Fruit fly (Drosophila melanogaster) whole organism, embryonic: ENCODE measurements around the gene Veneno.

Experiments
- Asciz ChIP-seq: fragments of 200-800 bp; sonication (Bioruptor generic); optimal IDR thresholded peaks from 2 replicates; lab custom pipeline; 2017; ENCODE audit warnings: missing biosample characterization, mild to moderate bottlenecking, missing genetic modification characterization, missing genetic modification reagents
- B-H2 ChIP-seq: fragments of 200-800 bp; sonication (Bioruptor generic); optimal IDR thresholded peaks from 2 replicates; lab custom pipeline; 2018; ENCODE audit warnings: missing biosample characterization, mild to moderate bottlenecking, missing genetic modification characterization
- Blimp-1 ChIP-seq: fragments of 200-800 bp; sonication (Bioruptor generic); optimal IDR thresholded peaks from 3 replicates; lab custom pipeline; 2018; ENCODE audit warnings: missing biosample characterization, missing genetic modification characterization, mild to moderate bottlenecking, moderate library complexity, missing genetic modification reagents
- CG10147 ChIP-seq: fragments of 200-800 bp; sonication (Bioruptor generic); optimal IDR thresholded peaks from 2 replicates; lab custom pipeline; 2019; ENCODE audit warnings: missing biosample characterization, mild to moderate bottlenecking, missing genetic modification characterization, moderate library complexity
- CG10979 ChIP-seq: fragments of 200-800 bp; sonication (Bioruptor generic); optimal IDR thresholded peaks from 2 replicates; lab custom pipeline; 2018; ENCODE audit warnings: missing biosample characterization, mild to moderate bottlenecking, missing genetic modification characterization, moderate library complexity
- CG12299 ChIP-seq: fragments of 200-800 bp; sonication (Bioruptor generic); optimal IDR thresholded peaks from 2 replicates; lab custom pipeline; 2018; ENCODE audit warnings: missing biosample characterization, mild to moderate bottlenecking, missing genetic modification characterization
- CG14710 ChIP-seq: fragments of 200-800 bp; sonication (Bioruptor generic); optimal IDR thresholded peaks from 3 replicates; lab custom pipeline; 2019; ENCODE audit warnings: missing biosample characterization, mild to moderate bottlenecking, missing genetic modification characterization, moderate library complexity
- CG15011 ChIP-seq: fragments of 200-800 bp; sonication (Bioruptor generic); optimal IDR thresholded peaks from 3 replicates; lab custom pipeline; 2018; ENCODE audit warnings: missing biosample characterization, mild to moderate bottlenecking, missing genetic modification characterization
- CG15514 ChIP-seq: fragments of 200-800 bp; sonication (Bioruptor generic); optimal IDR thresholded peaks from 3 replicates; lab custom pipeline; 2017; ENCODE audit warnings: missing biosample characterization, missing genetic modification characterization, mild to moderate bottlenecking, moderate library complexity, missing genetic modification reagents
- CG15696 ChIP-seq: fragments of 200-800 bp; sonication (Bioruptor generic); optimal IDR thresholded peaks from 2 replicates; lab custom pipeline; 2019; ENCODE audit warnings: missing biosample characterization, mild to moderate bottlenecking, missing genetic modification characterization, moderate library complexity
- CG1603 ChIP-seq: fragments of 200-800 bp; sonication (Bioruptor generic); optimal IDR thresholded peaks from 2 replicates; lab custom pipeline; 2019; ENCODE audit warnings: missing biosample characterization, mild to moderate bottlenecking, missing genetic modification characterization, moderate library complexity
- CG17568 ChIP-seq: fragments of 200-800 bp; sonication (Bioruptor generic); optimal IDR thresholded peaks from 2 replicates; lab custom pipeline; 2018; ENCODE audit warnings: missing biosample characterization, mild to moderate bottlenecking, missing genetic modification characterization, moderate library complexity
- CG2129 ChIP-seq: fragments of 200-800 bp; sonication (Bioruptor generic); IDR thresholded peaks from 2 replicates; pipeline ENCODE4 v1.3.6; 2022; ENCODE audit warnings: missing biosample characterization, missing genetic modification characterization; ENCODE audit not compliant: partially characterized antibody
- CG2712 ChIP-seq: fragments of 200-800 bp; optimal IDR thresholded peaks from 3 replicates; lab custom pipeline; 2019; ENCODE audit warnings: missing biosample characterization, mild to moderate bottlenecking, missing genetic modification characterization, moderate library complexity
- CG30431 ChIP-seq: fragments of 200-800 bp; sonication (Bioruptor generic); optimal IDR thresholded peaks from 2 replicates; lab custom pipeline; 2017; ENCODE audit warnings: missing biosample characterization, missing genetic modification characterization
- CG34224 ChIP-seq: fragments of 200-800 bp; sonication (Bioruptor generic); IDR thresholded peaks from 3 replicates; pipeline ENCODE4 v1.3.6; 2022; ENCODE audit warnings: missing biosample characterization, missing genetic modification characterization; ENCODE audit not compliant: partially characterized antibody
- CG4617 ChIP-seq: fragments of 200-800 bp; sonication (Bioruptor generic); optimal IDR thresholded peaks from 3 replicates; lab custom pipeline; 2016; ENCODE audit warnings: missing biosample characterization, missing genetic modification characterization, borderline replicate concordance
- CG6813 ChIP-seq: fragments of 200-800 bp; sonication (Bioruptor generic); optimal IDR thresholded peaks from 2 replicates; lab custom pipeline; 2017; ENCODE audit warnings: missing biosample characterization, missing genetic modification characterization, mild to moderate bottlenecking, moderate library complexity, missing genetic modification reagents
- CG7839 ChIP-seq: fragments of 200-800 bp; sonication (Bioruptor generic); optimal IDR thresholded peaks from 3 replicates; lab custom pipeline; 2018; ENCODE audit warnings: missing biosample characterization, mild to moderate bottlenecking, missing genetic modification characterization, moderate library complexity
- CG8478 ChIP-seq: fragments of >200 bp; optimal IDR thresholded peaks from 2 replicates; lab custom pipeline; 2018
- CG9215 ChIP-seq: fragments of 200-800 bp; sonication (Bioruptor generic); IDR thresholded peaks from 2 replicates; pipeline ENCODE4 v1.3.6; 2022; ENCODE audit warnings: missing biosample characterization, missing genetic modification characterization
- CG9727 ChIP-seq: fragments of 200-800 bp; sonication (Bioruptor generic); optimal IDR thresholded peaks from 3 replicates; lab custom pipeline; 2017; ENCODE audit warnings: missing biosample characterization, mild to moderate bottlenecking, missing genetic modification characterization
- CkIIα-i1 ChIP-seq: fragments of 200-800 bp; sonication (Bioruptor generic); IDR thresholded peaks from 2 replicates; pipeline ENCODE4 v1.3.6; 2022; ENCODE audit warnings: missing biosample characterization, missing genetic modification characterization
- Eip74EF ChIP-seq, 2 experiments: fragments of 200-800 bp in 1 of 2; fragments of >200 bp in 1 of 2; sonication (Bioruptor generic) in 1 of 2; optimal IDR thresholded peaks; 2 replicates each; lab custom pipeline; 2017 to 2019; ENCODE audit warnings: missing biosample characterization in 2 of 2, missing genetic modification characterization in 2 of 2, mild to moderate bottlenecking in 1 of 2, moderate library complexity in 1 of 2
- GATAe ChIP-seq: fragments of 200-800 bp; sonication (Bioruptor generic); conservative IDR thresholded peaks from 2 replicates; pipeline ENCODE4 v1.3.6; 2022; ENCODE audit warnings: missing biosample characterization, missing genetic modification characterization
- Kr ChIP-seq: fragments of 200-800 bp; sonication (Bioruptor generic); optimal IDR thresholded peaks from 2 replicates; lab custom pipeline; 2017; ENCODE audit warnings: missing biosample characterization, mild to moderate bottlenecking, missing genetic modification characterization
- MTF-1 ChIP-seq: fragments of 200-800 bp; sonication (Bioruptor generic); optimal IDR thresholded peaks from 2 replicates; lab custom pipeline; 2018; ENCODE audit warnings: missing biosample characterization, mild to moderate bottlenecking, missing genetic modification characterization, borderline replicate concordance
- Mad ChIP-seq: fragments of 200-800 bp; sonication (Bioruptor generic); optimal IDR thresholded peaks from 2 replicates; lab custom pipeline; 2016; ENCODE audit warnings: missing biosample characterization, missing genetic modification characterization
- Ssrp ChIP-seq: fragments of 200-800 bp; sonication (Bioruptor generic); optimal IDR thresholded peaks from 2 replicates; lab custom pipeline; 2018; ENCODE audit warnings: missing biosample characterization, mild to moderate bottlenecking, missing genetic modification characterization, moderate library complexity
- Xbp1 ChIP-seq: fragments of 200-800 bp; sonication (Bioruptor generic); optimal IDR thresholded peaks from 3 replicates; lab custom pipeline; 2016; ENCODE audit warnings: missing biosample characterization, mild to moderate bottlenecking, missing genetic modification characterization
- al ChIP-seq: fragments of 200-800 bp; sonication (Bioruptor generic); IDR thresholded peaks from 2 replicates; pipeline ENCODE4 v1.3.6; 2022; ENCODE audit warnings: missing biosample characterization, missing genetic modification characterization
- bigmax ChIP-seq: fragments of 200-800 bp; sonication (Bioruptor generic); optimal IDR thresholded peaks from 2 replicates; lab custom pipeline; 2018; ENCODE audit warnings: missing biosample characterization, mild to moderate bottlenecking, missing genetic modification characterization
- bsh ChIP-seq, 2 experiments: fragments of 200-800 bp; sonication (Bioruptor generic); optimal IDR thresholded peaks; 2 replicates each; lab custom pipeline; 2017 to 2018; ENCODE audit warnings: mild to moderate bottlenecking in 2 of 2, missing biosample characterization in 2 of 2, missing genetic modification characterization in 2 of 2, moderate library complexity in 1 of 2
- cwo ChIP-seq: fragments of 200-800 bp; sonication (Bioruptor generic); optimal IDR thresholded peaks from 3 replicates; lab custom pipeline; 2017; ENCODE audit warnings: missing biosample characterization, missing genetic modification characterization, mild to moderate bottlenecking, moderate library complexity, missing genetic modification reagents
- dimm ChIP-seq: fragments of 200-800 bp; sonication (Bioruptor generic); IDR thresholded peaks from 2 replicates; pipeline ENCODE4 v1.3.6; 2022; ENCODE audit warnings: missing biosample characterization, missing genetic modification characterization
- fd102C ChIP-seq: fragments of 200-800 bp; sonication (Bioruptor generic); optimal IDR thresholded peaks from 2 replicates; lab custom pipeline; 2018; ENCODE audit warnings: missing biosample characterization, mild to moderate bottlenecking, missing genetic modification characterization, moderate library complexity
- grau ChIP-seq: fragments of 200-800 bp; optimal IDR thresholded peaks from 3 replicates; lab custom pipeline; 2019; ENCODE audit warnings: missing biosample characterization, mild to moderate bottlenecking, missing genetic modification characterization, moderate library complexity
- gt ChIP-seq: fragments of 200-800 bp; sonication (Bioruptor generic); IDR thresholded peaks from 2 replicates; pipeline ENCODE4 v1.3.6; 2022; ENCODE audit warnings: missing biosample characterization, missing genetic modification characterization
- nmo ChIP-seq: fragments of 200-800 bp; sonication (Bioruptor generic); optimal IDR thresholded peaks from 2 replicates; lab custom pipeline; 2018; ENCODE audit warnings: missing biosample characterization, mild to moderate bottlenecking, missing genetic modification characterization, moderate library complexity
- phol ChIP-seq: fragments of 200-800 bp; sonication (Bioruptor generic); optimal IDR thresholded peaks from 3 replicates; lab custom pipeline; 2018; ENCODE audit warnings: missing biosample characterization, mild to moderate bottlenecking, missing genetic modification characterization, moderate library complexity
- pnt ChIP-seq: fragments of 200-800 bp; sonication (Bioruptor generic); optimal IDR thresholded peaks from 3 replicates; lab custom pipeline; 2016; ENCODE audit warnings: missing biosample characterization, missing genetic modification characterization
- prd ChIP-seq, 3 experiments: fragments of >200 bp in 2 of 3; fragments of 200-800 bp in 1 of 3; sonication (Bioruptor generic) in 1 of 3; optimal IDR thresholded peaks in 2 of 3; IDR thresholded peaks in 1 of 3; 2 replicates in 2 of 3; 3 replicates in 1 of 3; pipeline versions ENCODE4 v1.3.6 to Lab custom; 2017 to 2022; ENCODE audit warnings: missing biosample characterization in 1 of 3, missing genetic modification characterization in 1 of 3
- pros ChIP-seq: fragments of 200-800 bp; sonication (Bioruptor generic); optimal IDR thresholded peaks from 3 replicates; lab custom pipeline; 2019; ENCODE audit warnings: missing biosample characterization, mild to moderate bottlenecking, missing genetic modification characterization, moderate library complexity
- row ChIP-seq: fragments of 200-800 bp; sonication (Bioruptor generic); IDR thresholded peaks from 3 replicates; pipeline ENCODE4 v1.3.6; 2022; ENCODE audit warnings: missing biosample characterization, missing genetic modification characterization
- vfl ChIP-seq: fragments of 200-800 bp; sonication (Bioruptor generic); optimal IDR thresholded peaks from 2 replicates; lab custom pipeline; 2016; ENCODE audit warnings: missing biosample characterization, missing genetic modification characterization
- z ChIP-seq: fragments of 200-800 bp; sonication (Bioruptor generic); IDR thresholded peaks from 3 replicates; pipeline ENCODE4 v1.3.6; 2022; ENCODE audit warnings: missing biosample characterization, missing genetic modification characterization

The Veneno gene

dm6 chr3R:8340675-8341275, 21.6 kb downstream of the Veneno start, which contains the start of the genes COX7A and Arl2 (continued):
- TF ChIP-seq fd102C (GFP tag; lab: Kevin White, UChicago) = no peak
- peak; percentile 97 for TF ChIP-seq CG34224 (GFP tag; lab: Robert Waterston, UW)
- TF ChIP-seq CG10147 = peak; percentile 27
- no peak for TF ChIP-seq Eip74EF (GFP tag; optimal IDR thresholded peaks at IDR 0.05; lab: Kevin White, UChicago)
- TF ChIP-seq CG4617 (GFP tag; lab: Kevin White, UChicago) = peak; percentile 88
- TF ChIP-seq CG17568 = no peak
- peak; percentile 47 for TF ChIP-seq CG15514 (GFP tag; lab: Kevin White, UChicago)
- peak; percentile 22 for TF ChIP-seq CG2712
- TF ChIP-seq CG9727 (GFP tag; lab: Kevin White, UChicago) = no peak
- no peak for TF ChIP-seq CG15011 (GFP tag; lab: Kevin White, UChicago)
- no peak for TF ChIP-seq pros
- TF ChIP-seq CG30431 (GFP tag; lab: Kevin White, UChicago) = no peak

dm6 chr3R:8336012-8336567, 26.3 kb downstream of the Veneno start:
- TF ChIP-seq MTF-1 (GFP tag; lab: Kevin White, UChicago) (no peak), pnt (GFP tag; lab: Kevin White, UChicago) (no peak), GATAe (GFP tag; lab: Robert Waterston, UW) (no peak), z (GFP tag; lab: Robert Waterston, UW) (no peak), CkIIα-i1 (GFP tag; lab: Robert Waterston, UW) (no peak), al (GFP tag; lab: Robert Waterston, UW) (no peak), bsh (GFP tag; optimal IDR thresholded peaks at IDR 0.05; lab: Kevin White, UChicago) (peak in 1 of 2 experiments; percentile 1), vfl (no peak), cwo (GFP tag; lab: Kevin White, UChicago) (no peak), nmo (GFP tag; lab: Kevin White, UChicago) (peak; percentile 41), CG2129 (GFP tag; lab: Robert Waterston, UW) (no peak), bigmax (GFP tag; lab: Kevin White, UChicago) (no peak), row (GFP tag; lab: Robert Waterston, UW) (peak; percentile 30; the same call in 1 of the 3 replicates), Blimp-1 (GFP tag; lab: Kevin White, UChicago) (no peak), gt (GFP tag; lab: Robert Waterston, UW) (no peak), CG14710 (tag; lab: Kevin White, UChicago) (peak; percentile 38), B-H2 (GFP tag; lab: Kevin White, UChicago) (no peak), prd (optimal IDR thresholded peaks at IDR 0.05; lab: Kevin White, UChicago) (no peak), prd (GFP tag; IDR thresholded peaks at IDR 0.05; lab: Robert Waterston, UW) (0 out of 3 replicates have a peak, but pooled peaks have one; percentile 19), CG1603 (tag; lab: Kevin White, UChicago) (no peak), dimm (GFP tag; lab: Robert Waterston, UW) (no peak), Mad (GFP tag; lab: Kevin White, UChicago) (no peak), Kr (GFP tag; lab: Kevin White, UChicago) (peak; percentile 39), phol (tag; lab: Kevin White, UChicago) (peak; percentile 36), CG10979 (tag; lab: Kevin White, UChicago) (peak; percentile 44), CG6813 (GFP tag; lab: Kevin White, UChicago) (no peak), Asciz (GFP tag; lab: Kevin White, UChicago) (no peak), CG12299 (tag; lab: Kevin White, UChicago) (no peak), Xbp1 (GFP tag; lab: Kevin White, UChicago) (no peak), CG9215 (GFP tag; lab: Robert Waterston, UW) (no peak), grau (tag; lab: Kevin White, UChicago) (peak; percentile 34), CG7839 (peak; percentile 13), CG15696 (peak; percentile 84), Ssrp (tag; lab: Kevin White, UChicago) (peak; percentile 30), CG8478 (lab: Kevin White, UChicago) (no peak)
